Worm (Caenorhabditis elegans): ENCODE data around the gene K09G1.1.

The K09G1.1 gene

ce11 chrV:9590317-9590716, 7.0 kb downstream of the K09G1.1 start, which contains the start of gene K09G1.2:
K09G1.2 (plus strand) TSS chrV:9590617.
- TF ChIP-seq lin-13 (tag; optimal IDR thresholded peaks at IDR 0.05), result no peak
- TF ChIP-seq unc-39 (tag; optimal IDR thresholded peaks at IDR 0.05), result no peak
- no peak for TF ChIP-seq elt-3 (tag; optimal IDR thresholded peaks at IDR 0.05)

ce11 chrV:9608256-9608655, 24.9 kb downstream of the K09G1.1 start, which contains the start of gene dop-2:
dop-2 (plus strand) TSS chrV:9608556.
- TF ChIP-seq ceh-39 (tag; optimal IDR thresholded peaks at IDR 0.05) (no peak), unc-62 (GFP tag; optimal IDR thresholded peaks at IDR 0.05) (no peak)

- TF ChIP-seq ceh-39 (tag; optimal IDR thresholded peaks at IDR 0.05) (no peak), mab-5 (tag; optimal IDR thresholded peaks at IDR 0.05) (no peak), nhr-237 (tag; optimal IDR thresholded peaks at IDR 0.05) (no peak), unc-39 (tag; optimal IDR thresholded peaks at IDR 0.05) (no peak), ham-2 (GFP tag; optimal IDR thresholded peaks at IDR 0.05) (no peak)
Observed at ce11 chrV:9609217-9609616, 25.9 kb downstream of the K09G1.1 start.

ce11 chrV:9615725-9616124, 32.4 kb downstream of the K09G1.1 start, which contains the start of gene pqn-63:
pqn-63 (plus strand) TSS chrV:9616031.
- no peak for TF ChIP-seq unc-39 (tag; optimal IDR thresholded peaks at IDR 0.05)
- TF ChIP-seq pha-4 (tag; optimal IDR thresholded peaks at IDR 0.05), result no peak
- no peak for TF ChIP-seq hlh-1 (tag; optimal IDR thresholded peaks at IDR 0.05)
- no peak for TF ChIP-seq snpc-4 (tag; optimal IDR thresholded peaks at IDR 0.05)
- TF ChIP-seq flh-1 (GFP tag; optimal IDR thresholded peaks at IDR 0.05), result no peak
- no peak for TF ChIP-seq elt-1 (tag; optimal IDR thresholded peaks at IDR 0.05; ENCODE audit: borderline replicate concordance, insufficient read depth)
- no peak for TF ChIP-seq elt-3 (tag; optimal IDR thresholded peaks at IDR 0.05)
- no peak for TF ChIP-seq lsy-2 (tag; optimal IDR thresholded peaks at IDR 0.05)
- TF ChIP-seq unc-120 (tag; optimal IDR thresholded peaks at IDR 0.05; ENCODE audit: poor library complexity, severe bottlenecking), result no peak
- no peak for TF ChIP-seq sptf-1 (tag; optimal IDR thresholded peaks at IDR 0.05)
- TF ChIP-seq drap-1 (GFP tag; optimal IDR thresholded peaks at IDR 0.05), result no peak
- no peak for TF ChIP-seq blmp-1 (tag; optimal IDR thresholded peaks at IDR 0.05)
- no peak for TF ChIP-seq mab-5 (tag; optimal IDR thresholded peaks at IDR 0.05)
- TF ChIP-seq ceh-83 (GFP tag; optimal IDR thresholded peaks at IDR 0.05), result no peak
- TF ChIP-seq ztf-11 (tag; optimal IDR thresholded peaks at IDR 0.05), result no peak
- no peak for TF ChIP-seq nhr-28 (tag; optimal IDR thresholded peaks at IDR 0.05)
- no peak for TF ChIP-seq nhr-12 (tag; optimal IDR thresholded peaks at IDR 0.05)
- TF ChIP-seq M03D4.4 (tag; optimal IDR thresholded peaks at IDR 0.05), result no peak

ce11 chrV:9616130-9616529, 32.8 kb downstream of the K09G1.1 start:
- no peak for TF ChIP-seq lin-13 (tag; optimal IDR thresholded peaks at IDR 0.05)
- no peak for TF ChIP-seq ceh-83 (GFP tag; optimal IDR thresholded peaks at IDR 0.05)
- no peak for TF ChIP-seq mep-1 (tag; optimal IDR thresholded peaks at IDR 0.05)
- no peak for TF ChIP-seq M03D4.4 (tag; optimal IDR thresholded peaks at IDR 0.05)
- no peak for TF ChIP-seq bed-3 (GFP tag; optimal IDR thresholded peaks at IDR 0.05)
- TF ChIP-seq ztf-11 (tag; optimal IDR thresholded peaks at IDR 0.05), result no peak
- no peak for TF ChIP-seq snpc-4 (tag; optimal IDR thresholded peaks at IDR 0.05)
- TF ChIP-seq lsy-2 (tag; optimal IDR thresholded peaks at IDR 0.05), result no peak
- no peak for TF ChIP-seq tbx-8 (GFP tag; optimal IDR thresholded peaks at IDR 0.05)
- TF ChIP-seq blmp-1 (tag; optimal IDR thresholded peaks at IDR 0.05), result no peak
- TF ChIP-seq sem-2 (GFP tag; optimal IDR thresholded peaks at IDR 0.05), result no peak
- no peak for TF ChIP-seq mls-2 (tag; optimal IDR thresholded peaks at IDR 0.05)
- no peak for TF ChIP-seq ces-1 (GFP tag; optimal IDR thresholded peaks at IDR 0.05)
- TF ChIP-seq mab-5 (tag; optimal IDR thresholded peaks at IDR 0.05), result no peak
- no peak for TF ChIP-seq cnd-1 (tag; optimal IDR thresholded peaks at IDR 0.05)
- no peak for TF ChIP-seq nhr-76 (tag; optimal IDR thresholded peaks at IDR 0.05)
- no peak for TF ChIP-seq unc-62 (GFP tag; optimal IDR thresholded peaks at IDR 0.05)
- TF ChIP-seq ham-2 (GFP tag; optimal IDR thresholded peaks at IDR 0.05), result no peak

ce11 chrV:9616687-9617086, 33.3 kb downstream of the K09G1.1 start:
- no peak for TF ChIP-seq ceh-39 (tag; optimal IDR thresholded peaks at IDR 0.05)
- TF ChIP-seq zip-8 (tag; optimal IDR thresholded peaks at IDR 0.05), result no peak
- no peak for TF ChIP-seq drap-1 (GFP tag; optimal IDR thresholded peaks at IDR 0.05)
- TF ChIP-seq cnd-1 (tag; optimal IDR thresholded peaks at IDR 0.05), result no peak
- no peak for TF ChIP-seq pha-4 (tag; optimal IDR thresholded peaks at IDR 0.05)
